Worm (Caenorhabditis elegans): ENCODE data around the gene dgk-1.

Gene dgk-1

DNA sequence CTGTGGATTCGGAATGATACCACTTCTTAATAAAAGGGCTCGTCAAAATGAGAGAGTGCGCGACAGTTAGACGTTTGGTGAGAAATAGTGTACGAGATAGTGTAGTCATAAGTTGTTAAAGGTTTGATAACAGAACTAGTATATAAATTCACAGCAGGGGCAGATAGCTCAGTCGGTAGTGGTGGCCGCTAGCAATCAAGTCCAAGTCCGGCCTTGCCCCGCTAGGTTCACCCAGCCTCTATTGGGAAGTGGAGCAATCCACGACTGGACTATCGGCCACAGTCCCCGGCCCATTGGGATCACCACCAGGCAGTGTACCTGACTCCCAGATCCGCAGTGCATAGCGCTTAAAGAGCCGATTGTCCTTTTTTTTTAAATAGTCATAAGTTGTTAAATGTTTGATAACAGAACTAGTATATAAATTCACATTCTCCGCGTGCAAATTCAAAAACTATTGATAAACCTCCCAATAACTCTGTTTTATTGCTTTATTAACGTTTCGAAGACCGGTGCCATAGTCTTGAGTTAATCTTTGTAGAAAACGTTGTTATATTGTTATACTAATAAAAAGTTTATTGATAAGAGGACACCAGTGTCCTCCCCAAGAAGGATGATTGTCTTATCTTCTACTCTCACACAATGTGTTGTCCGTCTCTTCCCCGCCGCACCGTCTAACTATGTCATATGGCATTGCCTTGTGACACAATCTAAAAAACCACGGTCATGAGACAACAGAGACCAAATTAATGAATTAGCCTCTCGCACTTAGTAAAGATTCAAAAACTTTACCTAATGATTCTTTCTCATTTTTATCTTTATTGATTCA lies 19.6 kb upstream of the dgk-1 start (continued):
- TF ChIP-seq ZK546.5 (tag; optimal IDR thresholded peaks at IDR 0.05): no peak
- TF ChIP-seq fos-1 (tag; optimal IDR thresholded peaks at IDR 0.05): no peak
- TF ChIP-seq nhr-76 (tag; optimal IDR thresholded peaks at IDR 0.05): no peak
- TF ChIP-seq jun-1 (tag; optimal IDR thresholded peaks at IDR 0.05): no peak
- TF ChIP-seq zip-2 (tag; optimal IDR thresholded peaks at IDR 0.05): no peak
- peak; percentile 33 for TF ChIP-seq mep-1 (tag; optimal IDR thresholded peaks at IDR 0.05)
- peak; percentile 62 for TF ChIP-seq nhr-48 (tag; optimal IDR thresholded peaks at IDR 0.05)
- TF ChIP-seq nhr-102 (tag; optimal IDR thresholded peaks at IDR 0.05): peak; percentile 60
- peak; percentile 39; the same call in 1 of the 2 replicates for TF ChIP-seq lin-38 (GFP tag; IDR thresholded peaks at IDR 0.05)
- TF ChIP-seq ceh-32 (tag; optimal IDR thresholded peaks at IDR 0.05; ENCODE audit: poor library complexity): no peak
- TF ChIP-seq rbr-2 (tag; optimal IDR thresholded peaks at IDR 0.05): no peak
- TF ChIP-seq ceh-82 (tag; optimal IDR thresholded peaks at IDR 0.05): no peak
- peak; percentile 92 for TF ChIP-seq dve-1 (tag; optimal IDR thresholded peaks at IDR 0.05; ENCODE audit: insufficient read depth)
- peak; percentile 70 for TF ChIP-seq dmd-9 (GFP tag; IDR thresholded peaks at IDR 0.05)
- TF ChIP-seq nhr-111 (GFP tag; optimal IDR thresholded peaks at IDR 0.05): no peak
- no peak for TF ChIP-seq unc-39 (tag; optimal IDR thresholded peaks at IDR 0.05)
- TF ChIP-seq cey-2 (tag; optimal IDR thresholded peaks at IDR 0.05; ENCODE audit: borderline replicate concordance, insufficient read depth): no peak
- TF ChIP-seq tra-1 (GFP tag; IDR thresholded peaks at IDR 0.05): 0 out of 2 replicates have a peak, but pooled peaks have one; percentile 25
- no peak for TF ChIP-seq F49E8.2 (tag; optimal IDR thresholded peaks at IDR 0.05; ENCODE audit: borderline replicate concordance)
- peak in 1 of 2 experiments; percentile 41 for TF ChIP-seq mdl-1 (tag; optimal IDR thresholded peaks at IDR 0.05)
- TF ChIP-seq mes-2 (tag; optimal IDR thresholded peaks at IDR 0.05; ENCODE audit: poor library complexity, severe bottlenecking): peak; percentile 63
- peak; percentile 69; the same call in 1 of the 2 replicates for TF ChIP-seq dmd-8 (GFP tag; IDR thresholded peaks at IDR 0.05)
- peak in 1 of 2 experiments; percentile 31 for TF ChIP-seq unc-62 (GFP tag; optimal IDR thresholded peaks at IDR 0.05 in 1 of 2)
- no peak for TF ChIP-seq unc-62 (tag; optimal IDR thresholded peaks at IDR 0.05)
- TF ChIP-seq zag-1 (tag; optimal IDR thresholded peaks at IDR 0.05): no peak
- no peak for TF ChIP-seq F10B5.3 (tag; optimal IDR thresholded peaks at IDR 0.05)
- TF ChIP-seq set-16 (GFP tag; IDR thresholded peaks at IDR 0.05): peak; percentile 78
- TF ChIP-seq F44E2.7 (GFP tag; IDR thresholded peaks at IDR 0.05): no peak
- no peak for TF ChIP-seq hif-1 (tag; optimal IDR thresholded peaks at IDR 0.05)
- peak; percentile 52; the same call in 1 of the 2 replicates for TF ChIP-seq lin-1 (GFP tag; IDR thresholded peaks at IDR 0.05)
- TF ChIP-seq hmg-1.1 (GFP tag; IDR thresholded peaks at IDR 0.05): peak; percentile 43; the same call in 1 of the 2 replicates
- TF ChIP-seq hlh-11 (tag; optimal IDR thresholded peaks at IDR 0.05): peak; percentile 91
- TF ChIP-seq ama-1 (optimal IDR thresholded peaks at IDR 0.05): peak; percentile 80
- TF ChIP-seq D1046.2 (GFP tag; IDR thresholded peaks at IDR 0.05): 0 out of 2 replicates have a peak, but pooled peaks have one; percentile 40
- no peak for TF ChIP-seq nhr-41 (GFP tag; IDR thresholded peaks at IDR 0.05)
- TF ChIP-seq egl-27 (tag; optimal IDR thresholded peaks at IDR 0.05): no peak
- peak in 1 of 2 experiments; percentile 1 for TF ChIP-seq daf-16 (GFP tag; optimal IDR thresholded peaks at IDR 0.05)
- TF ChIP-seq daf-16 (tag; optimal IDR thresholded peaks at IDR 0.05): peak; percentile 92
- no peak for TF ChIP-seq lim-7 (GFP tag; IDR thresholded peaks at IDR 0.05)
- TF ChIP-seq Y5F2A.4 (GFP tag; optimal IDR thresholded peaks at IDR 0.05): no peak
- TF ChIP-seq lin-13 (GFP tag; optimal IDR thresholded peaks at IDR 0.05): peak; percentile 17
- no peak for TF ChIP-seq daf-8 (GFP tag; IDR thresholded peaks at IDR 0.05)
- no peak for TF ChIP-seq Y105C5A.15 (GFP tag; IDR thresholded peaks at IDR 0.05)
- TF ChIP-seq dmd-6 (GFP tag; IDR thresholded peaks at IDR 0.05): peak; percentile 85
- 0 out of 4 replicates have a peak, but pooled peaks of 1 of the 2 experiments have one; percentile 60 for TF ChIP-seq madf-5 (GFP tag; IDR thresholded peaks at IDR 0.05)
- TF ChIP-seq zfp-2 (tag; optimal IDR thresholded peaks at IDR 0.05): no peak
- peak; percentile 89 for TF ChIP-seq php-3 (GFP tag; IDR thresholded peaks at IDR 0.05)
- TF ChIP-seq nhr-237 (tag; optimal IDR thresholded peaks at IDR 0.05): no peak
- peak in 1 of 2 experiments; percentile 28 for TF ChIP-seq lsy-2 (tag; optimal IDR thresholded peaks at IDR 0.05)

Data from whole organism, L4 larva.